Worm (Caenorhabditis elegans): ENCODE measurements around the gene set-21.

Gene set-21

ce11 chrIV:4400350-4401326 lies 10.0 kb downstream of the set-21 start, which contains the start of gene Y24D9A.6 (continued):
- no peak for TF ChIP-seq nhr-77 (tag; optimal IDR thresholded peaks at IDR 0.05)
- no peak for TF ChIP-seq Y55F3AM.14 (GFP tag; optimal IDR thresholded peaks at IDR 0.05)
- peak; percentile 93 for TF ChIP-seq nhr-21 (tag; optimal IDR thresholded peaks at IDR 0.05)
- TF ChIP-seq dmd-4 (tag; optimal IDR thresholded peaks at IDR 0.05), result no peak

ce11 chrIV:4402413-4402812 lies 11.8 kb downstream of the set-21 start:
- TF ChIP-seq nhr-6 (tag; optimal IDR thresholded peaks at IDR 0.05), result peak; percentile 9
- TF ChIP-seq snpc-4 (tag; optimal IDR thresholded peaks at IDR 0.05), result no peak
- TF ChIP-seq elt-1 (tag; optimal IDR thresholded peaks at IDR 0.05), result no peak
- TF ChIP-seq nhr-21 (tag; optimal IDR thresholded peaks at IDR 0.05), result peak; percentile 77
- TF ChIP-seq ama-1 (optimal IDR thresholded peaks at IDR 0.05), result no peak
- peak in 1 of 2 experiments; percentile 47 for TF ChIP-seq lsy-2 (tag; optimal IDR thresholded peaks at IDR 0.05)
- TF ChIP-seq crh-2 (tag; optimal IDR thresholded peaks at IDR 0.05), result peak; percentile 23
- TF ChIP-seq nhr-129 (tag; optimal IDR thresholded peaks at IDR 0.05), result peak; percentile 71
- peak; percentile 20 for TF ChIP-seq C34F6.9 (tag; optimal IDR thresholded peaks at IDR 0.05)
- no peak for TF ChIP-seq aly-2 (tag; optimal IDR thresholded peaks at IDR 0.05)
- peak; percentile 39 for TF ChIP-seq gmeb-1 (tag; optimal IDR thresholded peaks at IDR 0.05)
- peak; percentile 75 for TF ChIP-seq sma-9 (GFP tag; optimal IDR thresholded peaks at IDR 0.05)
- no peak for TF ChIP-seq sma-9 (tag; optimal IDR thresholded peaks at IDR 0.05)
- peak; percentile 77 for TF ChIP-seq nhr-25 (tag; optimal IDR thresholded peaks at IDR 0.05)
- no peak for TF ChIP-seq Y55F3AM.14 (GFP tag; optimal IDR thresholded peaks at IDR 0.05)
- no peak for TF ChIP-seq mbf-1 (tag; optimal IDR thresholded peaks at IDR 0.05)
- peak; percentile 24 for TF ChIP-seq ztf-4 (tag; optimal IDR thresholded peaks at IDR 0.05)
- TF ChIP-seq sma-3 (GFP tag; optimal IDR thresholded peaks at IDR 0.05), result peak; percentile 84
- peak; percentile 83 for TF ChIP-seq ceh-16 (tag; optimal IDR thresholded peaks at IDR 0.05)

DNA sequence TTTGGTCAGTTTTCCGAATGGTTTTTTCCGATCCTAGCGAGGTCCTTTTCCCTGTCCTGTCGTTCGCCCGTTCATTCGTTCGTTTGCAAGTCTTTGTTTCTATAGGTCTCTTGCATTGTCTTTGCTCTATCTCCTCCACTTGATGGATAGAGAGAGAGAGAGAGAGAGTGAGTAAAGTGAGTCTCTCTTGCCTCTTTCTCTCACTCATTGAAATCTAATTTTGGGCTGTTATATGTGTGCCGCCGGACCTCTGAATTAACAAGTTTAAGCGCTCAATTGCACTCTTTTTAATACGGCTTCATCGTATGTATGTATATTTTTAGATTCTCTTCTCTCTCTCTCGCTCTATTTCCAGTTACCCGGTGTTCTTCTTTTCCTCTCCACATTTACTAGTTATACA lies 13.2 kb downstream of the set-21 start:
- no peak for TF ChIP-seq ama-1 (optimal IDR thresholded peaks at IDR 0.05)
- peak; percentile 16 for TF ChIP-seq nhr-129 (tag; optimal IDR thresholded peaks at IDR 0.05)
- peak; percentile 36 for TF ChIP-seq C34F6.9 (tag; optimal IDR thresholded peaks at IDR 0.05)

DNA sequence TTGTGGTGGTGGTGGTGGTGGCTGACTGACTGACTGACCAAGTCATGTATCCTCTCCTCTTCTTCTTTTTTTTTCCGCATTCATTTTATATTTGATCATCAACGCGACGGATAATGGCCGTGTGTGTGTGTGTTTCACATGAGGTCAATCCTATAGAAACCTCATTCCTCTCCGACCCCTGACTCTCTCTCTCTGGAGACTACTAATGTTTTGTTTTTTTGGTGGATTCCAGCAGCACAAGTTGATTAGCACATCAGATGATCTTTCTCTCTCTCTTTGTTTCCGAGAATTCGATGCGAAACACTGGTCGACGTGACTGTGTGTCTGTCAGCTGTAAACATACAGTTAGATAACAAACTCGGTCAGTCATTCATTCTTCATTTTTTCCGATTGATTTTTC lies 14.5 kb downstream of the set-21 start, which contains the start of gene Y24D9A.7:
TSS of gene Y24D9A.7 (minus strand) at position 46 of the 400 bp plus-strand sequence.
- TF ChIP-seq lin-39 (tag; optimal IDR thresholded peaks at IDR 0.05) (no peak), elt-3 (tag; optimal IDR thresholded peaks at IDR 0.05) (no peak), ceh-82 (tag; optimal IDR thresholded peaks at IDR 0.05) (no peak), elt-1 (tag; optimal IDR thresholded peaks at IDR 0.05) (no peak), mdl-1 (tag; optimal IDR thresholded peaks at IDR 0.05) (no peak), unc-55 (GFP tag; optimal IDR thresholded peaks at IDR 0.05) (no peak), aly-2 (tag; optimal IDR thresholded peaks at IDR 0.05) (no peak), ztf-4 (tag; optimal IDR thresholded peaks at IDR 0.05) (peak; percentile 3), blmp-1 (tag; optimal IDR thresholded peaks at IDR 0.05; ENCODE audit: insufficient read depth) (no peak), nhr-129 (tag; optimal IDR thresholded peaks at IDR 0.05) (peak; percentile 74), skn-1 (tag; optimal IDR thresholded peaks at IDR 0.05) (no peak), egl-27 (tag; optimal IDR thresholded peaks at IDR 0.05) (no peak), crh-2 (tag; optimal IDR thresholded peaks at IDR 0.05) (peak; percentile 55), F13H6.1 (tag; optimal IDR thresholded peaks at IDR 0.05) (peak; percentile 13), nhr-11 (tag; optimal IDR thresholded peaks at IDR 0.05) (no peak), lsy-2 (tag; optimal IDR thresholded peaks at IDR 0.05) (peak in 1 of 2 experiments; percentile 8), sma-3 (GFP tag; optimal IDR thresholded peaks at IDR 0.05) (no peak), ceh-16 (tag; optimal IDR thresholded peaks at IDR 0.05) (no peak), mbf-1 (tag; optimal IDR thresholded peaks at IDR 0.05) (no peak), sma-9 (GFP tag; optimal IDR thresholded peaks at IDR 0.05) (peak; percentile 52), sma-9 (tag; optimal IDR thresholded peaks at IDR 0.05) (no peak), nhr-21 (tag; optimal IDR thresholded peaks at IDR 0.05) (peak; percentile 29), peb-1 (tag; optimal IDR thresholded peaks at IDR 0.05) (no peak), R02D3.7 (tag; optimal IDR thresholded peaks at IDR 0.05) (no peak), ztf-1 (GFP tag; conservative IDR thresholded peaks at IDR 0.05) (0 out of 2 replicates have a peak, but pooled peaks have one; percentile 67), nhr-25 (tag; optimal IDR thresholded peaks at IDR 0.05) (no peak), lin-11 (tag; optimal IDR thresholded peaks at IDR 0.05) (no peak), mab-5 (tag; optimal IDR thresholded peaks at IDR 0.05) (no peak), unc-62 (GFP tag; optimal IDR thresholded peaks at IDR 0.05) (no peak), nhr-12 (tag; optimal IDR thresholded peaks at IDR 0.05) (no peak), nhr-6 (tag; optimal IDR thresholded peaks at IDR 0.05) (no peak), sem-4 (tag; optimal IDR thresholded peaks at IDR 0.05) (no peak), nhr-10 (tag; optimal IDR thresholded peaks at IDR 0.05) (no peak), nhr-77 (tag; optimal IDR thresholded peaks at IDR 0.05) (no peak), ztf-11 (tag; optimal IDR thresholded peaks at IDR 0.05) (no peak), gmeb-1 (tag; optimal IDR thresholded peaks at IDR 0.05) (peak; percentile 17), fos-1 (tag; optimal IDR thresholded peaks at IDR 0.05) (peak; percentile 48)
